Worm (Caenorhabditis elegans): ENCODE results near the gene fbxc-52.

DNA sequence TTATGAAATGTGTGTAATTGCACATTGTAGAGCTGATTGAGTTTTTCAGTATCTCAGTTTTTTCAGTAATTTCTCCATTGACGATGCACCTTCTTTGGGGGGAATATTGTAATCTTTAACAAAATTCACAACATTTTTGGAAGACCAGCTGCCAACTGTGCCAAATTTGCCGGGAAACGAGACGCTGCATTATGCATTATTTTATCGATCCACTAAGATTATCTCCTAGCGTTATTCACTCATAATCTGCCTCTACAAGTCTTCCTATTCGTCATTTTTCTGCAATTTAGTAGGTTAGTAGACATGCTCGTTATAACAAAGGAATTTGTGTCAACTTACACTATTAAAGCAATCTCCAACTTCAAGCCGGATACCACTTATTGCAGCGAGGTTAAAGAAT, 14.7 kb downstream of the fbxc-52 start, which contains the start of the genes sdz-12 and bath-31:
- TF ChIP-seq elt-2 (tag; optimal IDR thresholded peaks at IDR 0.05): no peak
- no peak for TF ChIP-seq snpc-4 (tag; optimal IDR thresholded peaks at IDR 0.05)
- TF ChIP-seq nhr-12 (tag; optimal IDR thresholded peaks at IDR 0.05): no peak
- TF ChIP-seq ztf-11 (tag; optimal IDR thresholded peaks at IDR 0.05): no peak
